Worm (Caenorhabditis elegans): Measurements from ENCODE around the gene nhr-258.

nhr-258 gene

ce11 chrIV:8068280-8068679, 23.5 kb downstream of the nhr-258 start:
- no peak for TF ChIP-seq jun-1 (tag; optimal IDR thresholded peaks at IDR 0.05)
- no peak for TF ChIP-seq mdl-1 (tag; optimal IDR thresholded peaks at IDR 0.05)
- no peak for TF ChIP-seq nhr-237 (tag; optimal IDR thresholded peaks at IDR 0.05)
- peak; percentile 5 for TF ChIP-seq nhr-11 (tag; optimal IDR thresholded peaks at IDR 0.05)
- no peak for TF ChIP-seq lin-38 (GFP tag; IDR thresholded peaks at IDR 0.05)
- TF ChIP-seq nhr-42 (GFP tag; IDR thresholded peaks at IDR 0.05) = no peak
- no peak for TF ChIP-seq unc-130 (GFP tag; optimal IDR thresholded peaks at IDR 0.05)
- no peak for TF ChIP-seq mxl-3 (GFP tag; optimal IDR thresholded peaks at IDR 0.05)
- no peak for TF ChIP-seq fos-1 (tag; optimal IDR thresholded peaks at IDR 0.05)
- TF ChIP-seq daf-16 (GFP tag; optimal IDR thresholded peaks at IDR 0.05) = peak in 1 of 2 experiments; percentile 59
- no peak for TF ChIP-seq daf-16 (tag; optimal IDR thresholded peaks at IDR 0.05)

- TF ChIP-seq zfp-2 (tag; optimal IDR thresholded peaks at IDR 0.05) (no peak), mxl-2 (GFP tag; conservative IDR thresholded peaks at IDR 0.05) (no peak), aha-1 (tag) (peak; percentile 92), unc-62 (GFP tag; optimal IDR thresholded peaks at IDR 0.05 in 1 of 2) (peak in 1 of 2 experiments; percentile 92), unc-62 (tag; optimal IDR thresholded peaks at IDR 0.05) (no peak), hlh-11 (tag; optimal IDR thresholded peaks at IDR 0.05) (peak; percentile 24), mep-1 (tag; optimal IDR thresholded peaks at IDR 0.05) (peak; percentile 20), php-3 (GFP tag; IDR thresholded peaks at IDR 0.05) (no peak), hif-1 (tag; optimal IDR thresholded peaks at IDR 0.05) (no peak), lin-39 (tag; optimal IDR thresholded peaks at IDR 0.05) (peak; percentile 18), lsy-2 (tag; optimal IDR thresholded peaks at IDR 0.05) (peak in 1 of 2 experiments; percentile 24), madf-5 (GFP tag; IDR thresholded peaks at IDR 0.05) (no peak), snpc-4 (tag; optimal IDR thresholded peaks at IDR 0.05) (no peak), ceh-20 (GFP tag; IDR thresholded peaks at IDR 0.05) (peak; percentile 69; the same call in 1 of the 2 replicates), hlh-30 (tag; optimal IDR thresholded peaks at IDR 0.05; ENCODE audit: insufficient read depth) (peak; percentile 22), hmg-1.1 (GFP tag; IDR thresholded peaks at IDR 0.05) (peak; percentile 30; the same call in 1 of the 2 replicates)
Measured at ce11 chrIV:8069104-8069503, 24.4 kb downstream of the nhr-258 start.

- TF ChIP-seq D1046.2 (GFP tag; IDR thresholded peaks at IDR 0.05) = no peak
- TF ChIP-seq egl-27 (tag; optimal IDR thresholded peaks at IDR 0.05) = no peak
- TF ChIP-seq php-3 (GFP tag; IDR thresholded peaks at IDR 0.05) = no peak
- no peak for TF ChIP-seq ceh-82 (tag; optimal IDR thresholded peaks at IDR 0.05)
- peak; percentile 17 for TF ChIP-seq rbr-2 (tag; optimal IDR thresholded peaks at IDR 0.05)
- peak in 1 of 2 experiments; percentile 39 for TF ChIP-seq unc-62 (GFP tag; optimal IDR thresholded peaks at IDR 0.05 in 1 of 2)
- TF ChIP-seq unc-62 (tag; optimal IDR thresholded peaks at IDR 0.05) = no peak
- no peak for TF ChIP-seq Y5F2A.4 (GFP tag; optimal IDR thresholded peaks at IDR 0.05)
- TF ChIP-seq aha-1 (tag) = peak; percentile 21
- TF ChIP-seq Y48G9A.11 (GFP tag; IDR thresholded peaks at IDR 0.05) = no peak
- TF ChIP-seq lim-7 (GFP tag; IDR thresholded peaks at IDR 0.05) = 0 out of 2 replicates have a peak, but pooled peaks have one; percentile 45
- no peak for TF ChIP-seq lir-3 (tag; optimal IDR thresholded peaks at IDR 0.05)
- no peak for TF ChIP-seq madf-9 (GFP tag; conservative IDR thresholded peaks at IDR 0.05)
- no peak for TF ChIP-seq Y75B8A.6 (GFP tag; IDR thresholded peaks at IDR 0.05)
- TF ChIP-seq ctbp-1 (GFP tag; IDR thresholded peaks at IDR 0.05) = no peak
- TF ChIP-seq mxl-2 (GFP tag; conservative IDR thresholded peaks at IDR 0.05) = no peak
- TF ChIP-seq saeg-2 (GFP tag; IDR thresholded peaks at IDR 0.05) = no peak
- TF ChIP-seq fkh-10 (GFP tag; optimal IDR thresholded peaks at IDR 0.05) = peak; percentile 53
- no peak for TF ChIP-seq spr-3 (GFP tag; optimal IDR thresholded peaks at IDR 0.05)
- no peak for TF ChIP-seq nhr-102 (tag; optimal IDR thresholded peaks at IDR 0.05)
- TF ChIP-seq nhr-25 (tag; optimal IDR thresholded peaks at IDR 0.05; ENCODE audit: borderline replicate concordance, insufficient read depth) = no peak
- TF ChIP-seq lin-1 (GFP tag; IDR thresholded peaks at IDR 0.05) = no peak
- TF ChIP-seq zip-2 (tag; optimal IDR thresholded peaks at IDR 0.05) = no peak
- no peak for TF ChIP-seq F37D6.2 (tag; optimal IDR thresholded peaks at IDR 0.05)
- no peak for TF ChIP-seq sdz-12 (GFP tag; optimal IDR thresholded peaks at IDR 0.05)
- TF ChIP-seq hif-1 (tag; optimal IDR thresholded peaks at IDR 0.05) = no peak
- peak; percentile 4 for TF ChIP-seq mep-1 (tag; optimal IDR thresholded peaks at IDR 0.05)
- no peak for TF ChIP-seq pqm-1 (tag; optimal IDR thresholded peaks at IDR 0.05)
- no peak for TF ChIP-seq T20F7.1 (GFP tag; optimal IDR thresholded peaks at IDR 0.05)
Measured at ce11 chrIV:8070299-8070698, 25.6 kb downstream of the nhr-258 start.
